Fruit fly (Drosophila melanogaster) whole organism, embryonic: ENCODE data around the gene CG31495.

ENCODE experiments used
- Blimp-1 ChIP-seq: fragments of 200-800 bp; sonication (Bioruptor generic); optimal IDR thresholded peaks from 3 replicates; lab custom pipeline; 2018; ENCODE audit warnings: missing biosample characterization, missing genetic modification characterization, mild to moderate bottlenecking, moderate library complexity, missing genetic modification reagents
- CG10147 ChIP-seq: fragments of 200-800 bp; sonication (Bioruptor generic); optimal IDR thresholded peaks from 2 replicates; lab custom pipeline; 2019; ENCODE audit warnings: missing biosample characterization, mild to moderate bottlenecking, missing genetic modification characterization, moderate library complexity
- CG10321 ChIP-seq: fragments of 200-800 bp; sonication (Bioruptor generic); IDR thresholded peaks from 2 replicates; pipeline ENCODE4 v1.3.6; 2022; ENCODE audit warnings: missing biosample characterization, missing genetic modification characterization
- CG11504 ChIP-seq: fragments of 200-800 bp; sonication (Bioruptor generic); optimal IDR thresholded peaks from 3 replicates; lab custom pipeline; 2019; ENCODE audit warnings: missing biosample characterization, mild to moderate bottlenecking, missing genetic modification characterization, moderate library complexity
- CG11723 ChIP-seq: fragments of 200-800 bp; sonication (Bioruptor generic); optimal IDR thresholded peaks from 2 replicates; lab custom pipeline; 2017; ENCODE audit warnings: missing biosample characterization, mild to moderate bottlenecking, missing genetic modification characterization
- CG12769 ChIP-seq: fragments of 200-800 bp; sonication (Bioruptor generic); optimal IDR thresholded peaks from 2 replicates; lab custom pipeline; 2019; ENCODE audit warnings: missing biosample characterization, mild to moderate bottlenecking, missing genetic modification characterization, moderate library complexity
- CG13894 ChIP-seq: fragments of 200-800 bp; sonication (Bioruptor generic); optimal IDR thresholded peaks from 3 replicates; lab custom pipeline; 2018; ENCODE audit warnings: missing biosample characterization, mild to moderate bottlenecking, missing genetic modification characterization, moderate library complexity
- CG17802 ChIP-seq: fragments of 200-800 bp; sonication (Bioruptor generic); optimal IDR thresholded peaks from 2 replicates; lab custom pipeline; 2018; ENCODE audit warnings: missing biosample characterization, mild to moderate bottlenecking, missing genetic modification characterization, moderate library complexity
- CG18262 ChIP-seq: fragments of 200-800 bp; optimal IDR thresholded peaks from 3 replicates; lab custom pipeline; 2019; ENCODE audit warnings: missing biosample characterization, mild to moderate bottlenecking, missing genetic modification characterization, moderate library complexity
- CG2875 ChIP-seq: fragments of 200-800 bp; sonication (Bioruptor generic); optimal IDR thresholded peaks from 2 replicates; lab custom pipeline; 2017; ENCODE audit warnings: missing biosample characterization, mild to moderate bottlenecking, missing genetic modification characterization, missing genetic modification reagents
- CG3407 ChIP-seq: fragments of 200-800 bp; sonication (Bioruptor generic); optimal IDR thresholded peaks from 2 replicates; lab custom pipeline; 2018; ENCODE audit warnings: missing biosample characterization, mild to moderate bottlenecking, missing genetic modification characterization
- CG4360 ChIP-seq: fragments of 200-800 bp; sonication (Bioruptor generic); IDR thresholded peaks from 2 replicates; pipeline ENCODE4 v1.3.6; 2022; ENCODE audit warnings: missing biosample characterization, missing genetic modification characterization
- CG5180 ChIP-seq: fragments of 200-800 bp; sonication (Bioruptor generic); optimal IDR thresholded peaks from 3 replicates; lab custom pipeline; 2017; ENCODE audit warnings: missing biosample characterization, missing genetic modification characterization, mild to moderate bottlenecking, moderate library complexity, missing genetic modification reagents
- CG6272 ChIP-seq: fragments of 200-800 bp; sonication (Bioruptor generic); IDR thresholded peaks from 2 replicates; pipeline ENCODE4 v1.3.6; 2022; ENCODE audit warnings: missing biosample characterization, missing genetic modification characterization
- CG6813 ChIP-seq: fragments of 200-800 bp; sonication (Bioruptor generic); optimal IDR thresholded peaks from 2 replicates; lab custom pipeline; 2017; ENCODE audit warnings: missing biosample characterization, missing genetic modification characterization, mild to moderate bottlenecking, moderate library complexity, missing genetic modification reagents
- CG8281 ChIP-seq: fragments of 200-800 bp; sonication (Bioruptor generic); optimal IDR thresholded peaks from 2 replicates; lab custom pipeline; 2018; ENCODE audit warnings: missing biosample characterization, mild to moderate bottlenecking, missing genetic modification characterization, moderate library complexity
- CG8290 ChIP-seq, 3 experiments: fragments of 200-800 bp; sonication (Bioruptor generic); optimal IDR thresholded peaks; 2 replicates each; lab custom pipeline; 2016 to 2019; ENCODE audit warnings: missing biosample characterization in 3 of 3, missing genetic modification characterization in 3 of 3, mild to moderate bottlenecking in 2 of 3, moderate library complexity in 1 of 3
- CG8478 ChIP-seq: fragments of >200 bp; optimal IDR thresholded peaks from 2 replicates; lab custom pipeline; 2018
- CG8924 ChIP-seq: fragments of 200-800 bp; optimal IDR thresholded peaks from 3 replicates; lab custom pipeline; 2019; ENCODE audit warnings: missing biosample characterization, mild to moderate bottlenecking, missing genetic modification characterization, moderate library complexity
- CrebB ChIP-seq: fragments of 200-800 bp; sonication (Bioruptor generic); optimal IDR thresholded peaks from 3 replicates; lab custom pipeline; 2018; ENCODE audit warnings: missing biosample characterization, mild to moderate bottlenecking, missing genetic modification characterization
- D19A ChIP-seq: fragments of 200-800 bp; optimal IDR thresholded peaks from 3 replicates; lab custom pipeline; 2019; ENCODE audit warnings: missing biosample characterization, mild to moderate bottlenecking, missing genetic modification characterization, moderate library complexity
- Dll ChIP-seq: fragments of 200-800 bp; sonication (Bioruptor generic); IDR thresholded peaks from 4 replicates; pipeline ENCODE4 v1.3.6; 2022; ENCODE audit warnings: missing biosample characterization, missing genetic modification characterization; ENCODE audit not compliant: partially characterized antibody
- Drgx ChIP-seq: fragments of 200-800 bp; sonication (Bioruptor generic); IDR thresholded peaks from 2 replicates; pipeline ENCODE4 v1.3.6; 2022; ENCODE audit warnings: missing biosample characterization, missing genetic modification characterization
- Nf-YC ChIP-seq: fragments of 200-800 bp; optimal IDR thresholded peaks from 3 replicates; lab custom pipeline; 2019; ENCODE audit warnings: missing biosample characterization, mild to moderate bottlenecking, missing genetic modification characterization, moderate library complexity
- Rfx ChIP-seq: fragments of 200-800 bp; sonication (Bioruptor generic); IDR thresholded peaks from 2 replicates; pipeline ENCODE4 v1.3.6; 2022; ENCODE audit warnings: missing biosample characterization, missing genetic modification characterization
- Vsx1 ChIP-seq: fragments of 200-800 bp; sonication (Bioruptor generic); optimal IDR thresholded peaks from 2 replicates; lab custom pipeline; 2017; ENCODE audit warnings: missing biosample characterization, mild to moderate bottlenecking, missing genetic modification characterization, missing genetic modification reagents
- YL-1 ChIP-seq: fragments of 200-800 bp; sonication (Bioruptor generic); optimal IDR thresholded peaks from 3 replicates; lab custom pipeline; 2017; ENCODE audit warnings: missing biosample characterization, mild to moderate bottlenecking, missing genetic modification characterization
- abd-A ChIP-seq: fragments of 200-800 bp; sonication (Bioruptor generic); optimal IDR thresholded peaks from 3 replicates; lab custom pipeline; 2019; ENCODE audit warnings: missing biosample characterization, mild to moderate bottlenecking, missing genetic modification characterization, moderate library complexity
- cad ChIP-seq: fragments of >200 bp; optimal IDR thresholded peaks from 2 replicates; lab custom pipeline; 2017; ENCODE audit warnings: missing biosample characterization, missing genetic modification characterization
- cg ChIP-seq: fragments of 200-800 bp; sonication (Bioruptor generic); optimal IDR thresholded peaks from 3 replicates; lab custom pipeline; 2019; ENCODE audit warnings: missing biosample characterization, mild to moderate bottlenecking, missing genetic modification characterization, moderate library complexity
- chinmo ChIP-seq: fragments of 200-800 bp; sonication (Bioruptor generic); IDR thresholded peaks from 4 replicates; pipeline ENCODE4 v1.3.6; 2022; ENCODE audit warnings: missing biosample characterization, missing genetic modification characterization; ENCODE audit not compliant: partially characterized antibody
- ci ChIP-seq: fragments of 200-800 bp; sonication (Bioruptor generic); IDR thresholded peaks from 3 replicates; pipeline ENCODE4 v1.3.6; 2022; ENCODE audit warnings: missing biosample characterization, missing genetic modification characterization
- crp ChIP-seq, 2 experiments: fragments of 200-800 bp; sonication (Bioruptor generic); optimal IDR thresholded peaks; 2 replicates in 1 of 2; 3 replicates in 1 of 2; lab custom pipeline; 2017; ENCODE audit warnings: missing biosample characterization in 2 of 2, missing genetic modification characterization in 2 of 2, mild to moderate bottlenecking in 1 of 2, moderate library complexity in 1 of 2
- eve ChIP-seq, 2 experiments: fragments of >200 bp; optimal IDR thresholded peaks; 2 replicates each; lab custom pipeline; 2017; ENCODE audit warnings: missing biosample characterization in 2 of 2, missing genetic modification characterization in 2 of 2
- gce ChIP-seq: fragments of 200-800 bp; sonication (Bioruptor generic); IDR thresholded peaks from 3 replicates; pipeline ENCODE4 v1.3.6; 2022; ENCODE audit warnings: missing biosample characterization, missing genetic modification characterization
- jigr1 ChIP-seq: fragments of 200-800 bp; sonication (Bioruptor generic); IDR thresholded peaks from 3 replicates; pipeline ENCODE4 v1.3.6; 2022; ENCODE audit warnings: missing biosample characterization, missing genetic modification characterization
- kni ChIP-seq: fragments of 200-800 bp; sonication (Bioruptor generic); optimal IDR thresholded peaks from 3 replicates; lab custom pipeline; 2017; ENCODE audit warnings: mild to moderate bottlenecking, missing biosample characterization, missing genetic modification reagents, missing genetic modification characterization
- lola ChIP-seq, 3 experiments: fragments of >200 bp in 2 of 3; fragments of 200-800 bp in 1 of 3; sonication (Bioruptor generic) in 1 of 3; optimal IDR thresholded peaks; 2 replicates each; lab custom pipeline; 2017 to 2019; ENCODE audit warnings: missing biosample characterization in 3 of 3, missing genetic modification characterization in 3 of 3, mild to moderate bottlenecking in 1 of 3, moderate library complexity in 1 of 3
- oc ChIP-seq: fragments of 200-800 bp; sonication (Bioruptor generic); optimal IDR thresholded peaks from 2 replicates; lab custom pipeline; 2018; ENCODE audit warnings: missing biosample characterization, mild to moderate bottlenecking, missing genetic modification characterization, moderate library complexity
- peb ChIP-seq: fragments of 200-800 bp; sonication (Bioruptor generic); IDR thresholded peaks from 2 replicates; pipeline ENCODE4 v1.3.6; 2022; ENCODE audit warnings: missing biosample characterization, missing genetic modification characterization
- schlank ChIP-seq: fragments of 200-800 bp; sonication (Bioruptor generic); optimal IDR thresholded peaks from 2 replicates; lab custom pipeline; 2018; ENCODE audit warnings: missing biosample characterization, mild to moderate bottlenecking, missing genetic modification characterization
- sens ChIP-seq: fragments of 200-800 bp; sonication (Bioruptor generic); peaks from one replicate; lab custom pipeline; 2016; ENCODE audit warnings: missing biosample characterization, missing genetic modification characterization
- sob ChIP-seq: fragments of 200-800 bp; sonication (Bioruptor generic); IDR thresholded peaks from 2 replicates; pipeline ENCODE4 v1.3.6; 2022; ENCODE audit warnings: missing biosample characterization, missing genetic modification characterization
- unc-4 ChIP-seq: fragments of 200-800 bp; sonication (Bioruptor generic); IDR thresholded peaks from 2 replicates; pipeline ENCODE4 v1.3.6; 2022; ENCODE audit warnings: missing biosample characterization, missing genetic modification characterization; ENCODE audit not compliant: partially characterized antibody
- vvl ChIP-seq: fragments of 200-800 bp; sonication (Bioruptor generic); IDR thresholded peaks from 2 replicates; pipeline ENCODE4 v1.3.6; 2022; ENCODE audit warnings: missing biosample characterization, missing genetic modification characterization
- yki ChIP-seq: fragments of >200 bp; optimal IDR thresholded peaks from 3 replicates; lab custom pipeline; 2018
- zf30C ChIP-seq: fragments of 200-800 bp; sonication (Bioruptor generic); optimal IDR thresholded peaks from 3 replicates; lab custom pipeline; 2018; ENCODE audit warnings: missing biosample characterization, mild to moderate bottlenecking, missing genetic modification characterization
- zfh2 ChIP-seq: fragments of 200-800 bp; sonication (Bioruptor generic); optimal IDR thresholded peaks from 2 replicates; lab custom pipeline; 2016; ENCODE audit warnings: missing biosample characterization, missing genetic modification characterization

The CG31495 gene

DNA sequence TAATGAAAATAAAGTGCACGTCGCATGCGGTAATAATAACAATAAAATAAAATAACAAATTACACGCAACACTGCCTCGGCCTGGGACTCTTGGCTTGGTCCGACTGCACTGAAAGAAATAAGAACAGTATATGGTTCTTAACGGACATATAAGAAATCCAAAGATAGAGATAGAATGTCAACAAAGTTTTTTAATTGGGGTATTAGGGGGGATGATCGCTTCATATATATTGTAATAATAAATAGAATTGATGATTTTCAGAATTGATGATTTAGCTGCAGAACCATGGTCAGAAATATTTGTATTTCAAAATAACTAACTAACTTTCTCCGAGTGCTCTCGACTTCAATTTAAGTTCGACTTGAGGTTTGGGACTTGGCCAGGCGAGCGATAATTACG, 43.7 kb downstream of the CG31495 start (continued):
- no peak for TF ChIP-seq sob (GFP tag; lab: Robert Waterston, UW)
- no peak for TF ChIP-seq peb (GFP tag; lab: Robert Waterston, UW)
- TF ChIP-seq Blimp-1 (GFP tag; lab: Kevin White, UChicago) = peak; percentile 59
- TF ChIP-seq schlank (tag; lab: Kevin White, UChicago) = no peak
- no peak for TF ChIP-seq CG11723 (GFP tag; lab: Kevin White, UChicago)
- 0 out of 3 replicates have a peak, but pooled peaks have one; percentile 9 for TF ChIP-seq ci
- TF ChIP-seq CrebB (tag; lab: Kevin White, UChicago) = no peak
- peak; percentile 49 for TF ChIP-seq D19A (tag; lab: Kevin White, UChicago)
- TF ChIP-seq eve (GFP tag; optimal IDR thresholded peaks at IDR 0.05; lab: Kevin White, UChicago) = peak in 1 of 2 experiments; percentile 57
- no peak for TF ChIP-seq Dll
- no peak for TF ChIP-seq CG6272
- TF ChIP-seq CG11504 = peak; percentile 50
- TF ChIP-seq lola (GFP tag; optimal IDR thresholded peaks at IDR 0.05; lab: Kevin White, UChicago) = peak in 1 of 3 experiments; percentile 66

DNA sequence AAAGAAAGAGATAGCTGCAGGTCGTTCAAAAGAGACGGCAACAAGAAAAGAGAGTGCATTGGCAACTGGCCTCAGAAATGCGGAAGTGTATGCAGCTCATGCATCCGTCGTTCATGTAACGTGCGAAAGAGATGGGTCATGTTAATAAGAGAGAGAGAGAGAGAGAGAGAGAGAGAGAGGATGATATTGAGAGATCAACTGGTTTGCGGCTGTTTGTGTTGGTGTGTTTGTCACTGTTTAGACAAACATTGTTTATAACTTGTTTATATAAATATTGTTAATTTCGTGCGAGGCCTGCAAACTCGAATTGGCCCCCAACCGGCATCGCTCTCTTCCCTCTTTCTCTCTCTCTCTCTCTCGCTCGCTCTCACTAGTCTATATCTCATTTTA, 45.1 kb downstream of the CG31495 start:
- TF ChIP-seq CG5180 (GFP tag; lab: Kevin White, UChicago) (peak; percentile 76), ci (0 out of 3 replicates have a peak, but pooled peaks have one; percentile 46), CG6813 (GFP tag; lab: Kevin White, UChicago) (peak; percentile 33), CG8281 (peak; percentile 1), chinmo (GFP tag; lab: Robert Waterston, UW) (peak; percentile 87; the same call in 2 of the 4 replicates), CG8290 (GFP tag; optimal IDR thresholded peaks at IDR 0.05; lab: Kevin White, UChicago) (no peak), CG8290 (tag; optimal IDR thresholded peaks at IDR 0.05; lab: Kevin White, UChicago) (peak in 1 of 2 experiments; percentile 70), cg (peak; percentile 73), CG3407 (GFP tag; lab: Kevin White, UChicago) (peak; percentile 20), CG12769 (tag; lab: Kevin White, UChicago) (peak; percentile 56), crp (GFP tag; optimal IDR thresholded peaks at IDR 0.05; lab: Kevin White, UChicago) (peak in 1 of 2 experiments; percentile 19), Rfx (no peak), CG10147 (GFP tag; lab: Kevin White, UChicago) (no peak), abd-A (tag; lab: Kevin White, UChicago) (peak; percentile 61), CG10321 (GFP tag; lab: Robert Waterston, UW) (peak; percentile 71), yki (lab: Kevin White, UChicago) (peak; percentile 73), unc-4 (GFP tag; lab: Robert Waterston, UW) (0 out of 2 replicates have a peak, but pooled peaks have one; percentile 17), eve (GFP tag; optimal IDR thresholded peaks at IDR 0.05; lab: Kevin White, UChicago) (peak in 1 of 2 experiments; percentile 5), Drgx (GFP tag; lab: Robert Waterston, UW) (peak; percentile 27; the same call in 1 of the 2 replicates), jigr1 (no peak), gce (GFP tag; lab: Robert Waterston, UW) (peak; percentile 28; the same call in 1 of the 3 replicates), Blimp-1 (GFP tag; lab: Kevin White, UChicago) (peak; percentile 29), CG18262 (tag; lab: Kevin White, UChicago) (peak; percentile 16), kni (GFP tag; lab: Kevin White, UChicago) (peak; percentile 78), CG8924 (tag; lab: Kevin White, UChicago) (peak; percentile 50), oc (tag; lab: Kevin White, UChicago) (peak; percentile 32), CG8478 (peak; percentile 86), CG17802 (tag; lab: Kevin White, UChicago) (peak; percentile 70), zf30C (no peak), CG13894 (no peak), Vsx1 (peak; percentile 46), CG2875 (GFP tag; lab: Kevin White, UChicago) (peak; percentile 6), sens (GFP tag; lab: Kevin White, UChicago) (peak; percentile 75), Nf-YC (tag; lab: Kevin White, UChicago) (peak; percentile 50), CG4360 (no peak), vvl (GFP tag; lab: Robert Waterston, UW) (peak; percentile 50; the same call in 1 of the 2 replicates), cad (peak; percentile 5), YL-1 (no peak), zfh2 (no peak)
